Worm (Caenorhabditis elegans) whole organism, midembryonic: ENCODE data around the gene Y60A3A.23.

Experiments
- flt-1 ChIP-seq: fragments of 200-800 bp; sonication (Bioruptor generic); IDR thresholded peaks from 2 replicates; pipeline ENCODE4 v1.3.6; 2022; ENCODE audit warnings: missing genetic modification characterization, missing compliant biosample characterization
- ref-1 ChIP-seq: fragments of 200-800 bp; sonication (Bioruptor generic); conservative IDR thresholded peaks from 2 replicates; pipeline ENCODE4 v1.3.6; 2022; ENCODE audit warnings: missing genetic modification reagents, missing genetic modification characterization, missing compliant biosample characterization

DNA sequence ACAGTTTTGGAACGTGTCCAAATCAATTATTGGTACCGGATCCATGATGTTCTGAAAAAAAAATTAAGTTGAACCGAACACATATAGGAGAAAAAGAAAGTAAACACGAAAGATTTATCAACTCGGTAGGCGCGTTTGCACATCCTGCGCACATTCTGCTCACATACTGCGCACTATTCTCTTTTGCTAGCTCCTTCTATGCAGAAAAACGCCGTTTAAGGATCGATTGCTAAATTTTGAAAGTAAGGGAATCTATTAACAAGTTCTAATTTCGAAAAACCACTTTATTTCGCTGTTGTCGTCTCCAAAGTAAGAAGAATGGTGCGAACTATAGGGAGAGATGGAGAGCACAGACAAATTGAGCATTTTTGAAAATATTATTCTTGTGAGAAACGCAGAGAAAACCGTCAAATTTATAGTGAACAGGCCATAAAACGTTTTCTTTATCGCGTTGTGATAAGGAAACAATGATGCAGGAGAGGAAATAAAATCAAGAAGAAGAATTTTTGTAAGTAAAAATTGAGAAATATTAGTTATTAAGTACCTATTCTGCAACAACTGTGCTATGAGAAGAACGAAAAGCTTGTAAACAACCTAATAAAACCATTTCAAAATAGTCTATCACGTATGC, 25.6 kb upstream of the Y60A3A.23 start, which contains the start of gene Y60A3A.24:
- TF ChIP-seq flt-1 (GFP tag; lab: Robert Waterston, UW) = no peak
- no peak for TF ChIP-seq ref-1 (GFP tag; lab: Robert Waterston, UW)
